Worm (Caenorhabditis elegans) whole organism, L3 larva: ENCODE data around the gene glb-15.

ENCODE experiments used
- aly-2 ChIP-seq: fragments of 150-350 bp; optimal IDR thresholded peaks from 2 replicates; lab custom pipeline; 2014; ENCODE audit warnings: missing biosample characterization, missing genetic modification characterization
- elt-2 ChIP-seq: sonication (generic microtip); optimal IDR thresholded peaks from 2 replicates; lab custom pipeline; 2016; ENCODE audit warnings: missing genetic modification reagents, mild to moderate bottlenecking, missing genetic modification characterization, missing compliant biosample characterization
- fos-1 ChIP-seq: fragments of 150-350 bp; optimal IDR thresholded peaks from 2 replicates; lab custom pipeline; 2014; ENCODE audit warnings: missing biosample characterization, missing genetic modification characterization
- lin-15B ChIP-seq: fragments of 150-350 bp; optimal IDR thresholded peaks from 2 replicates; lab custom pipeline; 2014; ENCODE audit warnings: missing biosample characterization, missing genetic modification characterization
- lin-39 ChIP-seq: fragments of 150-350 bp; optimal IDR thresholded peaks from 2 replicates; lab custom pipeline; 2018; ENCODE audit warnings: missing biosample characterization, missing genetic modification reagents, missing genetic modification characterization
- nhr-237 ChIP-seq: fragments of 150-350 bp; optimal IDR thresholded peaks from 2 replicates; lab custom pipeline; 2014; ENCODE audit warnings: missing biosample characterization, missing genetic modification characterization
- nhr-43 ChIP-seq: sonication (generic microtip); optimal IDR thresholded peaks from 2 replicates; lab custom pipeline; 2016; ENCODE audit warnings: mild to moderate bottlenecking, missing genetic modification characterization, missing compliant biosample characterization; ENCODE audit not compliant: poor library complexity, severe bottlenecking
- nhr-77 ChIP-seq: fragments of 150-350 bp; optimal IDR thresholded peaks from 2 replicates; lab custom pipeline; 2014; ENCODE audit warnings: missing biosample characterization, missing genetic modification characterization
- pha-4 ChIP-seq: fragments of 150-350 bp; optimal IDR thresholded peaks from 2 replicates; lab custom pipeline; 2014; ENCODE audit warnings: missing biosample characterization, missing genetic modification reagents, missing genetic modification characterization
- skn-1 ChIP-seq: fragments of 150-350 bp; optimal IDR thresholded peaks from 2 replicates; lab custom pipeline; 2014; ENCODE audit warnings: missing biosample characterization, missing genetic modification characterization
- snpc-4 ChIP-seq: fragments of 150-350 bp; optimal IDR thresholded peaks from 2 replicates; lab custom pipeline; 2014; ENCODE audit warnings: missing biosample characterization, missing genetic modification characterization
- unc-62 ChIP-seq: fragments of 150-350 bp; sonication (generic microtip); optimal IDR thresholded peaks from 4 replicates; lab custom pipeline; 2014; ENCODE audit warnings: missing biosample characterization, missing genetic modification reagents, missing genetic modification characterization

- no peak for TF ChIP-seq nhr-43 (tag; lab: Kevin White, UChicago)
- TF ChIP-seq elt-2, result no peak
- TF ChIP-seq fos-1 (tag; lab: Kevin White, UChicago), result no peak
- TF ChIP-seq nhr-237, result no peak
- no peak for TF ChIP-seq lin-39 (tag; lab: Kevin White, UChicago)
- no peak for TF ChIP-seq skn-1 (tag; lab: Kevin White, UChicago)
- no peak for TF ChIP-seq lin-15B (tag; lab: Kevin White, UChicago)
- TF ChIP-seq nhr-77 (tag; lab: Kevin White, UChicago), result no peak
- no peak for TF ChIP-seq snpc-4
- no peak for TF ChIP-seq aly-2 (tag; lab: Kevin White, UChicago)
- TF ChIP-seq pha-4 (tag; lab: Kevin White, UChicago), result no peak
- no peak for TF ChIP-seq unc-62
Measured at ce11 chrV:11664875-11665384, 46.9 kb upstream of the glb-15 start, which contains the start of gene ceh-27.
